Worm (Caenorhabditis elegans): Measurements from ENCODE around the gene Y38C1AA.6.

- TF ChIP-seq ama-1 (optimal IDR thresholded peaks at IDR 0.05) (no peak), hmbx-1 (tag; optimal IDR thresholded peaks at IDR 0.05) (no peak)
Observed at ce11 chrIV:194442-194841, 31.8 kb downstream of the Y38C1AA.6 start, which contains the start of gene csn-3.
